Worm (Caenorhabditis elegans) whole organism, L4/young adult: ENCODE data around the gene Y66A7A.9.

ENCODE experiments used
- W03F9.2 ChIP-seq: fragments of 150-350 bp; optimal IDR thresholded peaks from 2 replicates; lab custom pipeline; 2014; ENCODE audit warnings: missing biosample characterization, missing genetic modification characterization
- dao-5 ChIP-seq: sonication (generic microtip); optimal IDR thresholded peaks from 2 replicates; lab custom pipeline; 2016; ENCODE audit warnings: missing genotype, missing genetic modification characterization, moderate library complexity, missing compliant biosample characterization

DNA sequence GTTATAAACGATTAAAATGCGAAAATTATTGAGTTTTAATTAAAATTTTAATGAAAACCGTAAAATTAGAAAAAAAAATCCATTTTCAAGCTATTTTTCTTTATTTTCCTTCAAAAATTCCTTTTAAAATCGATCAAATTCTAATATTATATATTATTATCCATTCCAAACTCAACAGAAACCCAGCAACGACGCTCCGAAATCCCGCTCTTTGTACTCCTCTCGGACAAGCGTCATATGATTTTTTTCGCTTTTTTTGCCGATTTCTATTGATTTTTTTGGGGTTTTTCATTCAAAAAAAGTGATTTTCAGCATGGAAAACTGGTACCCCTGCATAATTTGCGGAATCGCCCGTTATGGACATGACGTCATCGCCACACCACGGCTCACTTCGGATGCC is 4.2 kb upstream of the Y66A7A.9 start, which contains the start of gene ceh-91:
- no peak for TF ChIP-seq dao-5 (tag; lab: Kevin White, UChicago)
- TF ChIP-seq W03F9.2 (tag; lab: Kevin White, UChicago), result no peak
